Fruit fly (Drosophila melanogaster) whole organism, embryonic: ENCODE measurements around the gene CG13670.

ENCODE experiments used
- dan ChIP-seq: fragments of 200-800 bp; sonication (Bioruptor generic); IDR thresholded peaks from 2 replicates; pipeline ENCODE4 v1.3.6; 2022; ENCODE audit warnings: missing biosample characterization, missing genetic modification characterization
- h ChIP-seq: fragments of >200 bp; optimal IDR thresholded peaks from 2 replicates; lab custom pipeline; 2017

- TF ChIP-seq h (no peak), dan (GFP tag; lab: Robert Waterston, UW) (no peak)
These were observed 16.7 kb upstream of the CG13670 start, which contains the start of the genes CG7194 and Sbp2 for dm6 chr3L:8303912-8304311.
